Fruit fly (Drosophila melanogaster): ENCODE measurements around the gene CG12971.
A peak's percentile ranks its signal among the peaks of the same experiment; 100 is the strongest.

CG12971 gene

dm6 chr3L:21347197-21347831, 9.0 kb downstream of the CG12971 start (continued):
- TF ChIP-seq CG17568 (GFP tag; optimal IDR thresholded peaks at IDR 0.05) (no peak), CG17802 (tag; optimal IDR thresholded peaks at IDR 0.05) (peak; percentile 9), en (GFP tag; optimal IDR thresholded peaks at IDR 0.05) (no peak), CG15696 (tag; optimal IDR thresholded peaks at IDR 0.05) (no peak), crol (GFP tag; IDR thresholded peaks at IDR 0.05) (no peak), wor (GFP tag; IDR thresholded peaks at IDR 0.05) (peak; percentile 19; the same call in 1 of the 2 replicates), lmd (GFP tag; IDR thresholded peaks at IDR 0.05) (0 out of 2 replicates have a peak, but pooled peaks have one; percentile 17), CG6689 (GFP tag; IDR thresholded peaks at IDR 0.05) (peak; percentile 35; the same call in 1 of the 2 replicates), Taf1 (GFP tag; IDR thresholded peaks at IDR 0.05) (no peak), CG11695 (GFP tag; IDR thresholded peaks at IDR 0.05) (peak; percentile 42; the same call in 1 of the 3 replicates), D19A (tag; optimal IDR thresholded peaks at IDR 0.05) (peak; percentile 81), CG14965 (GFP tag; optimal IDR thresholded peaks at IDR 0.05; ENCODE audit: borderline replicate concordance) (no peak), CG13287 (GFP tag; IDR thresholded peaks at IDR 0.05; ENCODE audit: partially characterized antibody) (no peak), MBD-R2 (GFP tag; IDR thresholded peaks at IDR 0.05) (no peak; the same call in 1 of the 2 replicates), CG8281 (tag; optimal IDR thresholded peaks at IDR 0.05) (no peak), pho (GFP tag; optimal IDR thresholded peaks at IDR 0.05) (peak; percentile 3), Mad (GFP tag; optimal IDR thresholded peaks at IDR 0.05) (peak; percentile 29), CG12071 (GFP tag; optimal IDR thresholded peaks at IDR 0.05) (peak; percentile 24), CG17912 (GFP tag; optimal IDR thresholded peaks at IDR 0.05) (no peak), MESR4 (GFP tag; optimal IDR thresholded peaks at IDR 0.05) (no peak), prd (optimal IDR thresholded peaks at IDR 0.05) (no peak), prd (GFP tag; IDR thresholded peaks at IDR 0.05) (peak; percentile 44; the same call in 1 of the 3 replicates), hkb (optimal IDR thresholded peaks at IDR 0.05) (no peak), hkb (GFP tag; IDR thresholded peaks at IDR 0.05) (peak; percentile 44; the same call in 1 of the 2 replicates), NC2α (GFP tag; optimal IDR thresholded peaks at IDR 0.05) (no peak), cwo (GFP tag; optimal IDR thresholded peaks at IDR 0.05) (no peak), Ssrp (tag; optimal IDR thresholded peaks at IDR 0.05) (no peak), Ets65A (GFP tag) (peak; percentile 96), hth (optimal IDR thresholded peaks at IDR 0.05) (no peak), ab (GFP tag; optimal IDR thresholded peaks at IDR 0.05) (no peak), CG18599 (GFP tag; optimal IDR thresholded peaks at IDR 0.05) (no peak), Neu2 (GFP tag; optimal IDR thresholded peaks at IDR 0.05; ENCODE audit: borderline replicate concordance) (no peak), gce (GFP tag; IDR thresholded peaks at IDR 0.05) (no peak), CG1647 (GFP tag; optimal IDR thresholded peaks at IDR 0.05) (peak; percentile 33), Fer3 (tag; optimal IDR thresholded peaks at IDR 0.05) (peak; percentile 3), gro (GFP tag; optimal IDR thresholded peaks at IDR 0.05) (no peak), luna (GFP tag; optimal IDR thresholded peaks at IDR 0.05) (no peak), CG15601 (tag; optimal IDR thresholded peaks at IDR 0.05) (no peak), peb (GFP tag; IDR thresholded peaks at IDR 0.05) (no peak), CG12391 (tag; optimal IDR thresholded peaks at IDR 0.05) (peak; percentile 46), ftz-f1 (GFP tag; optimal IDR thresholded peaks at IDR 0.05) (no peak), zf30C (GFP tag; optimal IDR thresholded peaks at IDR 0.05) (no peak), CG1602 (GFP tag; optimal IDR thresholded peaks at IDR 0.05) (peak; percentile 36), kay (GFP tag; optimal IDR thresholded peaks at IDR 0.05) (no peak), gem (tag; optimal IDR thresholded peaks at IDR 0.05) (peak; percentile 32), CG8765 (GFP tag; IDR thresholded peaks at IDR 0.05) (no peak), Vsx1 (GFP tag; optimal IDR thresholded peaks at IDR 0.05) (no peak), Oaz (GFP tag; IDR thresholded peaks at IDR 0.05) (no peak), sima (GFP tag; optimal IDR thresholded peaks at IDR 0.05) (no peak), CG6175 (GFP tag; IDR thresholded peaks at IDR 0.05) (no peak), klu (GFP tag; IDR thresholded peaks at IDR 0.05) (no peak)
